Fruit fly (Drosophila melanogaster) whole organism, pupa: ENCODE results near the gene CG5181.

ENCODE experiments used
- CG10348 ChIP-seq: fragments of 200-800 bp; sonication (Bioruptor generic); IDR thresholded peaks from 2 replicates; pipeline ENCODE4 v1.3.6; 2022; ENCODE audit warnings: missing biosample characterization, missing genetic modification characterization
- CG12605 ChIP-seq: fragments of 200-800 bp; sonication (Bioruptor generic); IDR thresholded peaks from 2 replicates; pipeline ENCODE4 v1.3.6; 2022; ENCODE audit warnings: missing biosample characterization, missing genetic modification characterization
- CG13204 ChIP-seq: fragments of 200-800 bp; sonication (Bioruptor generic); optimal IDR thresholded peaks from 2 replicates; lab custom pipeline; 2018; ENCODE audit warnings: missing biosample characterization, mild to moderate bottlenecking, missing genetic modification characterization, moderate library complexity
- CG14655 ChIP-seq: fragments of 200-800 bp; sonication (Bioruptor generic); optimal IDR thresholded peaks from 3 replicates; lab custom pipeline; 2017; ENCODE audit warnings: mild to moderate bottlenecking, missing biosample characterization, missing genetic modification reagents, missing genetic modification characterization
- CG15710 ChIP-seq: fragments of 200-800 bp; sonication (Bioruptor generic); optimal IDR thresholded peaks from 2 replicates; lab custom pipeline; 2018; ENCODE audit warnings: missing biosample characterization, mild to moderate bottlenecking, missing genetic modification characterization, moderate library complexity
- CG17806 ChIP-seq: fragments of 200-800 bp; sonication (Bioruptor generic); optimal IDR thresholded peaks from 2 replicates; lab custom pipeline; 2018; ENCODE audit warnings: missing biosample characterization, mild to moderate bottlenecking, missing genetic modification characterization, moderate library complexity
- CG32121 ChIP-seq: fragments of 200-800 bp; sonication (Bioruptor generic); IDR thresholded peaks from 2 replicates; pipeline ENCODE4 v1.3.6; 2022; ENCODE audit warnings: missing biosample characterization, missing genetic modification characterization
- CG34367 ChIP-seq: fragments of 200-800 bp; sonication (Bioruptor generic); optimal IDR thresholded peaks from 2 replicates; lab custom pipeline; 2018; ENCODE audit warnings: missing biosample characterization, mild to moderate bottlenecking, missing genetic modification characterization
- CG4496 ChIP-seq: fragments of 200-800 bp; sonication (Bioruptor generic); IDR thresholded peaks from 3 replicates; pipeline ENCODE4 v1.3.6; 2022; ENCODE audit warnings: missing biosample characterization, missing genetic modification characterization
- CG8159 ChIP-seq: fragments of 200-800 bp; sonication (Bioruptor generic); optimal IDR thresholded peaks from 3 replicates; lab custom pipeline; 2018; ENCODE audit warnings: missing biosample characterization, mild to moderate bottlenecking, missing genetic modification characterization, moderate library complexity
- CG8301 ChIP-seq: fragments of 200-800 bp; sonication (Bioruptor generic); optimal IDR thresholded peaks from 2 replicates; lab custom pipeline; 2018; ENCODE audit warnings: missing biosample characterization, mild to moderate bottlenecking, missing genetic modification characterization
- CG9948 ChIP-seq: fragments of 200-800 bp; sonication (Bioruptor generic); optimal IDR thresholded peaks from 2 replicates; lab custom pipeline; 2018; ENCODE audit warnings: missing biosample characterization, mild to moderate bottlenecking, missing genetic modification characterization, moderate library complexity
- D1 ChIP-seq: fragments of 200-800 bp; sonication (Bioruptor generic); optimal IDR thresholded peaks from 2 replicates; lab custom pipeline; 2018; ENCODE audit warnings: missing biosample characterization, mild to moderate bottlenecking, missing genetic modification characterization, moderate library complexity
- EcR ChIP-seq: fragments of 200-800 bp; sonication (Bioruptor generic); optimal IDR thresholded peaks from 3 replicates; lab custom pipeline; 2019; ENCODE audit warnings: missing biosample characterization, missing genetic modification characterization, mild to moderate bottlenecking, moderate library complexity, missing genetic modification reagents
- Ets98B ChIP-seq: fragments of 200-800 bp; sonication (Bioruptor generic); IDR thresholded peaks from 2 replicates; pipeline ENCODE4 v1.3.6; 2022; ENCODE audit warnings: missing biosample characterization, missing genetic modification characterization
- Pif1A ChIP-seq: fragments of 200-800 bp; sonication (Bioruptor generic); optimal IDR thresholded peaks from 3 replicates; lab custom pipeline; 2016; ENCODE audit warnings: missing biosample characterization, missing genetic modification characterization
- Pif1B ChIP-seq: fragments of 200-800 bp; sonication (Bioruptor generic); optimal IDR thresholded peaks from 3 replicates; lab custom pipeline; 2016; ENCODE audit warnings: missing biosample characterization, missing genetic modification characterization
- Snoo ChIP-seq: fragments of 200-800 bp; sonication (Bioruptor generic); optimal IDR thresholded peaks from 3 replicates; lab custom pipeline; 2017; ENCODE audit warnings: missing biosample characterization, mild to moderate bottlenecking, missing genetic modification characterization, inconsistent platforms
- fd96Ca ChIP-seq: fragments of 200-800 bp; sonication (Bioruptor generic); IDR thresholded peaks from 3 replicates; pipeline ENCODE4 v1.3.6; 2022; ENCODE audit warnings: missing biosample characterization, missing genetic modification characterization
- gl ChIP-seq: fragments of 200-800 bp; sonication (Bioruptor generic); optimal IDR thresholded peaks from 2 replicates; lab custom pipeline; 2018; ENCODE audit warnings: missing biosample characterization, mild to moderate bottlenecking, missing genetic modification characterization
- rn ChIP-seq: fragments of 200-800 bp; sonication (Bioruptor generic); IDR thresholded peaks from 2 replicates; pipeline ENCODE4 v1.3.6; 2022; ENCODE audit warnings: missing biosample characterization, missing genetic modification characterization

Gene CG5181

DNA sequence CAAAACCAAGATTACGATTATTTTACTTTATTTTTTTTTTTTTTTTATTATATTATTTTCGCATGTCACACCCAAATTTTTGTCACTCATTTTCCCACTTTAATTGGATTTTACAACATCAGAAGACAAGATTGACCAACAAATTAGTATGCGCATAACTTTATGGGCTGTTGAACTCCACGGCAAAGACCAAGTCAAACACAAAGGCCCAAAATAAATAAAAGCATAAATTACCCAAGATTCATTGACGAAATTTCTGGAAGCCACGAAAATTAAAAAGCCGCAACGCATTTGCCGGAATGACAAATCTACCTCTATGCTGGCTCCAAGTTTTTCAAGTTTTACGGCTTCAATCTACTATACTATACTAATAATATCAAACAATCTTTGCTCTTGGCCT, 32.5 kb upstream of the CG5181 start:
- no peak for TF ChIP-seq CG9948 (tag; lab: Kevin White, UChicago)
- TF ChIP-seq EcR (GFP tag; lab: Kevin White, UChicago): no peak
- TF ChIP-seq CG14655 (GFP tag; lab: Kevin White, UChicago): no peak
- no peak for TF ChIP-seq CG13204
- TF ChIP-seq D1: no peak
- no peak for TF ChIP-seq CG8301 (tag; lab: Kevin White, UChicago)
- no peak for TF ChIP-seq Pif1A (GFP tag; lab: Kevin White, UChicago)
- no peak for TF ChIP-seq CG17806
- TF ChIP-seq Snoo: no peak
- TF ChIP-seq CG4496 (GFP tag; lab: Robert Waterston, UW): no peak
- no peak for TF ChIP-seq gl
- TF ChIP-seq CG10348: no peak
- no peak for TF ChIP-seq CG32121 (GFP tag; lab: Robert Waterston, UW)

DNA sequence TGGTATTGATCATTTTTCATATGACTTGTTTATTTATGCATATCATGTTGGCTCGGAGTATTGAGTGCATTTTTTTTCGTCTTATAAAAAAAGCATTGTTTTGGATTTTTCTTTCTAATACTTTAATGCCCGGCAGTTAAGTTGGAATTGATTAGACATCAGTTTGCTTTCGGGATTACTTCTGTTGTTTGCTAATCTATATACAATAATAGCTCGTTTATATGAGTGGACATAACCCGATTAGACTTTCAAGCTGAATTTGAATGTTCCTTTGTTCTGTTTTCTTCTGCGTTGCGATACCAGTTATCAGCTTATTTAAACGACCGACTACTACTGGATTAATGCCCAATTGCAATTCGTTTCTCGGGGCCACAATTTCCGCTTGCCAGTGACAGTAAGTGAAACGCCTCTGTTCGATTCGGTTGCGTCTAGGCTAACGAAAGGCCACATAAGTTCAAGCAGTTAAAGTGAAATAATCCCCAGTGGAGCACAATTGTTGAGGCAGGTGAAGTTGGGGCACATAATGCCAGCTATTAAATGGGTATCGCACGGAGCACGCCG, 30.9 kb upstream of the CG5181 start:
- TF ChIP-seq CG8159 (no peak), CG13204 (no peak), CG12605 (GFP tag; lab: Robert Waterston, UW) (no peak), CG34367 (tag; lab: Kevin White, UChicago) (no peak), gl (no peak), D1 (no peak), Snoo (no peak), CG15710 (tag; lab: Kevin White, UChicago) (no peak), CG32121 (GFP tag; lab: Robert Waterston, UW) (no peak), Ets98B (GFP tag; lab: Robert Waterston, UW) (no peak), CG9948 (tag; lab: Kevin White, UChicago) (no peak), Pif1A (GFP tag; lab: Kevin White, UChicago) (no peak), CG8301 (tag; lab: Kevin White, UChicago) (no peak)

DNA sequence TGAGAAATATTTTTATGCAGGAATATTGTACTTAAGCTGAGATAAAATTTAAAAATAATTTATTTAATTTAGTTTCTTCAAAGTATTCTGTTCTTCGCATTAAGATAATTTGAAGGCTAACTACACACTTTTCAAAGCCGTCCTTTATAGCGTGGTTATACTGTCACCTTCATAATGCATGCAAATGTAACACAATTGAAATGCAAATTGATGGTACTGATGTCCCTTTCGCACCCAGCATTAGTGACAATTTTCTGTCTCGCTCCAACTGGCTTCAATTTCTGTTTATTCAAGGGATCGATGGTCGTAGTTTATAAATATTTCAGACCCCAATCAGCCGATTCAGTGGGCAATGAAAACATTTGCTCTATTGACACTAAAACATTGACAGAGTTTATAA, 28.9 kb upstream of the CG5181 start:
- 0 out of 2 replicates have a peak, but pooled peaks have one; percentile 23 for TF ChIP-seq Ets98B (GFP tag; lab: Robert Waterston, UW)
- TF ChIP-seq CG9948 (tag; lab: Kevin White, UChicago): no peak
- 0 out of 3 replicates have a peak, but pooled peaks have one; percentile 39 for TF ChIP-seq CG4496 (GFP tag; lab: Robert Waterston, UW)

DNA sequence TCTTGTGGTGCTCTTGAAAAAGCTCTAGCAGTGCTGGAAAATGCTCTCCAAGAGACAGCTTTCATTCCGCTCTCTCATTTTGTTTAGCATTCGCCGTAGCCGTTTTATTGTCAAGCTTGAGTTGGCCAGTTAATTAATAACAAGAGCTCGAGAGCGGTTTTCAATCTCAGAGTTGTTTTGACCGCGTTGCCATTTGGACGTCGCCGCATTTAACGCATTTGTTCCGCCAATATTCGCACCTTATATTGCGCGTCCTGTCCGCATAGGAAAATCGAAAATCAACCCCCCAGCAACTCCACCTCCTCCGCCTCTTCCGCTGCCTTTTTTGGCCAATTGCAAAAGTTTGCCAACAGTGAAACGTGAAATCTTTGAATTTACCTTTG, 27.7 kb upstream of the CG5181 start, which contains the start of gene CG5973:
Gene CG5973, plus strand, starts transcription at position 168 of the 383 bp plus-strand sequence.
- TF ChIP-seq CG8159 (peak; percentile 5), CG32121 (GFP tag; lab: Robert Waterston, UW) (no peak), D1 (no peak), CG34367 (tag; lab: Kevin White, UChicago) (no peak), CG8301 (tag; lab: Kevin White, UChicago) (no peak), CG13204 (no peak), CG12605 (GFP tag; lab: Robert Waterston, UW) (peak; percentile 34; the same call in 1 of the 2 replicates), EcR (GFP tag; lab: Kevin White, UChicago) (no peak), Ets98B (GFP tag; lab: Robert Waterston, UW) (peak; percentile 62; the same call in 1 of the 2 replicates), fd96Ca (no peak), Pif1B (GFP tag; lab: Kevin White, UChicago) (no peak), CG15710 (tag; lab: Kevin White, UChicago) (no peak)

DNA sequence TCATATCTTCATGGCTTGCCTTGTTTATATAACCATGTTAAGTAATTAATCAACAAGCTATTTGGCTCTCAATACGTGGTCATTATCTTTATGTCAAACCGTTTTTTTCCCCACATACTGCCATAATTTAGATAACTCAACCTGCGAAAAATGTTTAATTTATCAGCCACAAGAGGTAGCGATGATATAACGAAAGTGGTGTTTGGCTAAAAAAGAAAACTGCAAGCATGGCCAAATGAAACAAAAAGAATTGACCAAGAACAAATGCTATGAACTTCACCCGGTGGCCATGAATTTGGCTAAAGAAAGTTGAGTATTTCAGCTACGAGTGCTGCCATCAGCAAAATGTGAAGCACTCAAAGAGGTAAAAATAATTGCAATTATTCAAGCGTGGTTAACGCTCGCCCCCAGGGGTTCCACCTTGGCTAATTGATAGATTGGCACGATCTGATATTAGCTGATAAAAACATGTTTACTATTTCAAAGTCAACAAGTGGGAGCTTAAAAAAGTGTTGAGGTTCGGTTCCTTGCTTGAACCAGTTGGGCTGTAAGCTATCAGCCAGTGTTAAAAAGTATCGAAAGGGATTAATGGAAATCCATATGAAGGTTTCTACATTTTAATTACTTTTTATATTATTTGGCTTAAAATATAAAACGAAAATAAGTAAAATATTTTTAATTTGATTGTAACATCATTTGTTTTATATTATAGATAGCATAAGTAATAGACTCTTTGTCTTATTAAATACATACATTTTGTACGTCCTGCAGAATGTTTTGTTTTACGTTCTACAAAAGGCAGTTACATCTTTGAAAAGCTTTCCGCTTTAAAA, 27.1 kb upstream of the CG5181 start:
- TF ChIP-seq CG32121 (GFP tag; lab: Robert Waterston, UW) (no peak), CG8301 (tag; lab: Kevin White, UChicago) (no peak), CG13204 (no peak), rn (GFP tag; lab: Robert Waterston, UW) (no peak), CG12605 (GFP tag; lab: Robert Waterston, UW) (peak; percentile 35; the same call in 1 of the 2 replicates), CG14655 (GFP tag; lab: Kevin White, UChicago) (peak; percentile 18), Ets98B (GFP tag; lab: Robert Waterston, UW) (peak; percentile 48), CG4496 (GFP tag; lab: Robert Waterston, UW) (peak; percentile 67), CG34367 (tag; lab: Kevin White, UChicago) (peak; percentile 20)

DNA sequence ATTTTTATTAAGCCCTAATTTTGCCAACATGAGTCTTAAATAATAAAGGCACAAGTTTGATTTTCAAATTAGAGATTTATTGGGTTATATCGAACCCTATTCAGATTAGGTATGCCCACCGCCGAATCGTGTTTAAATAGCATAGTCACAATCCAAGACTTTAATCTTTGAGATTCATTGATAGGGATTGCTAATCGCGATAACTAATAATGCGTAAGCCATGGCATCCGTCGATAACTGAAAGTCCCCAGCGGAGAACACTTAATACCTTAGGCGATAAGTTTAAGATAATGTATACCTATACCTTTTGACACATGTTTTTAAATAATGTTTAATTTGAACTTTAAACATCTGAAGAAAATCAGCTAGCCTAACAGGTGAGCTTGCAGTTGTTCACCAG, 25.9 kb upstream of the CG5181 start:
- no peak for TF ChIP-seq CG8301 (tag; lab: Kevin White, UChicago)
- no peak for TF ChIP-seq Pif1B (GFP tag; lab: Kevin White, UChicago)
- no peak for TF ChIP-seq gl
- TF ChIP-seq CG13204: no peak
- TF ChIP-seq CG17806: no peak
- no peak for TF ChIP-seq EcR (GFP tag; lab: Kevin White, UChicago)
- TF ChIP-seq Snoo: no peak
- no peak for TF ChIP-seq CG14655 (GFP tag; lab: Kevin White, UChicago)
- no peak for TF ChIP-seq D1
- TF ChIP-seq CG12605 (GFP tag; lab: Robert Waterston, UW): no peak
- TF ChIP-seq CG32121 (GFP tag; lab: Robert Waterston, UW): no peak
- no peak for TF ChIP-seq CG34367 (tag; lab: Kevin White, UChicago)
- no peak for TF ChIP-seq Pif1A (GFP tag; lab: Kevin White, UChicago)
- TF ChIP-seq CG8159: no peak
- no peak for TF ChIP-seq CG15710 (tag; lab: Kevin White, UChicago)
- TF ChIP-seq CG4496 (GFP tag; lab: Robert Waterston, UW): no peak
